Worm (Caenorhabditis elegans) whole organism, L4 larva: ENCODE measurements around the gene pept-1.

Source experiments
- F49E8.2 ChIP-seq: sonication (generic microtip); optimal IDR thresholded peaks from 2 replicates; lab custom pipeline; 2016; ENCODE audit warnings: missing compliant biosample characterization, mild to moderate bottlenecking, missing genetic modification characterization, borderline replicate concordance
- ama-1 ChIP-seq: fragments of 150-350 bp; optimal IDR thresholded peaks from 2 replicates; lab custom pipeline; 2014; ENCODE audit warnings: inconsistent platforms, mixed read lengths
- fkh-10 ChIP-seq: fragments of 150-350 bp; optimal IDR thresholded peaks from 2 replicates; lab custom pipeline; 2014; ENCODE audit warnings: missing biosample characterization, missing genetic modification reagents, missing genetic modification characterization
- fos-1 ChIP-seq: fragments of 150-350 bp; optimal IDR thresholded peaks from 2 replicates; lab custom pipeline; 2014; ENCODE audit warnings: missing biosample characterization, missing genetic modification characterization
- nhr-42 ChIP-seq: fragments of 200-800 bp; sonication (Bioruptor generic); IDR thresholded peaks from 2 replicates; pipeline ENCODE4 v1.3.6; 2022; ENCODE audit warnings: missing genetic modification characterization, missing compliant biosample characterization
- ztf-11 ChIP-seq: fragments of 150-350 bp; optimal IDR thresholded peaks from 2 replicates; lab custom pipeline; 2014; ENCODE audit warnings: missing biosample characterization, missing genetic modification characterization

DNA sequence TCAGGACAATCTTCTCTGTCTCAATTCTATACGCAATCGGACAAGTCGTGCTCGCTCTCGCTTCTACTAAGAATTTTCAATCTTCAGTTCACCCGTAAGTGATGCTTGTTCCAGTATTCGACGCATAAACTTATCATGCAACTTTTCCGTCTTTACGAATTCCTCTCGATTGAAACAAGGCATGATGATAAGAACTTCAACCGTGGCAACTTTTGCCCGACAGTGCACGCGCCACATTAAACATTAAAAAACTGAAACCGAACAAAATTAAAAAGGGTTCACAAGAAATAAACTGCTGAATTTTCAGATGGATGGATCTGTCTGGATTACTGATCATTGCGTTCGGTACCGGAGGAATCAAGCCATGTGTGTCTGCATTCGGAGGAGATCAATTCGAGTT, 1.8 kb downstream of the pept-1 start:
- no peak for TF ChIP-seq fos-1 (tag; lab: Kevin White, UChicago)
- TF ChIP-seq nhr-42 (GFP tag; lab: Robert Waterston, UW), result no peak
- TF ChIP-seq fkh-10 (GFP tag; lab: Kevin White, UChicago), result no peak
- TF ChIP-seq F49E8.2 (tag; lab: Kevin White, UChicago), result no peak
- no peak for TF ChIP-seq ztf-11
- no peak for TF ChIP-seq ama-1 (lab: Kevin White, UChicago)
